Fruit fly (Drosophila melanogaster) whole organism, pupa: Measurements from ENCODE around the gene CG2533.

Experiments
- CG10348 ChIP-seq: fragments of 200-800 bp; sonication (Bioruptor generic); IDR thresholded peaks from 2 replicates; pipeline ENCODE4 v1.3.6; 2022; ENCODE audit warnings: missing biosample characterization, missing genetic modification characterization
- CG12605 ChIP-seq: fragments of 200-800 bp; sonication (Bioruptor generic); IDR thresholded peaks from 2 replicates; pipeline ENCODE4 v1.3.6; 2022; ENCODE audit warnings: missing biosample characterization, missing genetic modification characterization
- CG13204 ChIP-seq: fragments of 200-800 bp; sonication (Bioruptor generic); optimal IDR thresholded peaks from 2 replicates; lab custom pipeline; 2018; ENCODE audit warnings: missing biosample characterization, mild to moderate bottlenecking, missing genetic modification characterization, moderate library complexity
- CG14655 ChIP-seq: fragments of 200-800 bp; sonication (Bioruptor generic); optimal IDR thresholded peaks from 3 replicates; lab custom pipeline; 2017; ENCODE audit warnings: mild to moderate bottlenecking, missing biosample characterization, missing genetic modification reagents, missing genetic modification characterization
- CG15710 ChIP-seq: fragments of 200-800 bp; sonication (Bioruptor generic); optimal IDR thresholded peaks from 2 replicates; lab custom pipeline; 2018; ENCODE audit warnings: missing biosample characterization, mild to moderate bottlenecking, missing genetic modification characterization, moderate library complexity
- CG17806 ChIP-seq: fragments of 200-800 bp; sonication (Bioruptor generic); optimal IDR thresholded peaks from 2 replicates; lab custom pipeline; 2018; ENCODE audit warnings: missing biosample characterization, mild to moderate bottlenecking, missing genetic modification characterization, moderate library complexity
- CG32121 ChIP-seq: fragments of 200-800 bp; sonication (Bioruptor generic); IDR thresholded peaks from 2 replicates; pipeline ENCODE4 v1.3.6; 2022; ENCODE audit warnings: missing biosample characterization, missing genetic modification characterization
- CG34367 ChIP-seq: fragments of 200-800 bp; sonication (Bioruptor generic); optimal IDR thresholded peaks from 2 replicates; lab custom pipeline; 2018; ENCODE audit warnings: missing biosample characterization, mild to moderate bottlenecking, missing genetic modification characterization
- CG4496 ChIP-seq: fragments of 200-800 bp; sonication (Bioruptor generic); IDR thresholded peaks from 3 replicates; pipeline ENCODE4 v1.3.6; 2022; ENCODE audit warnings: missing biosample characterization, missing genetic modification characterization
- CG8159 ChIP-seq: fragments of 200-800 bp; sonication (Bioruptor generic); optimal IDR thresholded peaks from 3 replicates; lab custom pipeline; 2018; ENCODE audit warnings: missing biosample characterization, mild to moderate bottlenecking, missing genetic modification characterization, moderate library complexity
- CG8301 ChIP-seq: fragments of 200-800 bp; sonication (Bioruptor generic); optimal IDR thresholded peaks from 2 replicates; lab custom pipeline; 2018; ENCODE audit warnings: missing biosample characterization, mild to moderate bottlenecking, missing genetic modification characterization
- CG9948 ChIP-seq: fragments of 200-800 bp; sonication (Bioruptor generic); optimal IDR thresholded peaks from 2 replicates; lab custom pipeline; 2018; ENCODE audit warnings: missing biosample characterization, mild to moderate bottlenecking, missing genetic modification characterization, moderate library complexity
- D1 ChIP-seq: fragments of 200-800 bp; sonication (Bioruptor generic); optimal IDR thresholded peaks from 2 replicates; lab custom pipeline; 2018; ENCODE audit warnings: missing biosample characterization, mild to moderate bottlenecking, missing genetic modification characterization, moderate library complexity
- EcR ChIP-seq: fragments of 200-800 bp; sonication (Bioruptor generic); optimal IDR thresholded peaks from 3 replicates; lab custom pipeline; 2019; ENCODE audit warnings: missing biosample characterization, missing genetic modification characterization, mild to moderate bottlenecking, moderate library complexity, missing genetic modification reagents
- Ets98B ChIP-seq: fragments of 200-800 bp; sonication (Bioruptor generic); IDR thresholded peaks from 2 replicates; pipeline ENCODE4 v1.3.6; 2022; ENCODE audit warnings: missing biosample characterization, missing genetic modification characterization
- Pif1A ChIP-seq: fragments of 200-800 bp; sonication (Bioruptor generic); optimal IDR thresholded peaks from 3 replicates; lab custom pipeline; 2016; ENCODE audit warnings: missing biosample characterization, missing genetic modification characterization
- Pif1B ChIP-seq: fragments of 200-800 bp; sonication (Bioruptor generic); optimal IDR thresholded peaks from 3 replicates; lab custom pipeline; 2016; ENCODE audit warnings: missing biosample characterization, missing genetic modification characterization
- Snoo ChIP-seq: fragments of 200-800 bp; sonication (Bioruptor generic); optimal IDR thresholded peaks from 3 replicates; lab custom pipeline; 2017; ENCODE audit warnings: missing biosample characterization, mild to moderate bottlenecking, missing genetic modification characterization, inconsistent platforms
- fd96Ca ChIP-seq: fragments of 200-800 bp; sonication (Bioruptor generic); IDR thresholded peaks from 3 replicates; pipeline ENCODE4 v1.3.6; 2022; ENCODE audit warnings: missing biosample characterization, missing genetic modification characterization
- gl ChIP-seq: fragments of 200-800 bp; sonication (Bioruptor generic); optimal IDR thresholded peaks from 2 replicates; lab custom pipeline; 2018; ENCODE audit warnings: missing biosample characterization, mild to moderate bottlenecking, missing genetic modification characterization
- rn ChIP-seq: fragments of 200-800 bp; sonication (Bioruptor generic); IDR thresholded peaks from 2 replicates; pipeline ENCODE4 v1.3.6; 2022; ENCODE audit warnings: missing biosample characterization, missing genetic modification characterization

CG2533 gene

DNA sequence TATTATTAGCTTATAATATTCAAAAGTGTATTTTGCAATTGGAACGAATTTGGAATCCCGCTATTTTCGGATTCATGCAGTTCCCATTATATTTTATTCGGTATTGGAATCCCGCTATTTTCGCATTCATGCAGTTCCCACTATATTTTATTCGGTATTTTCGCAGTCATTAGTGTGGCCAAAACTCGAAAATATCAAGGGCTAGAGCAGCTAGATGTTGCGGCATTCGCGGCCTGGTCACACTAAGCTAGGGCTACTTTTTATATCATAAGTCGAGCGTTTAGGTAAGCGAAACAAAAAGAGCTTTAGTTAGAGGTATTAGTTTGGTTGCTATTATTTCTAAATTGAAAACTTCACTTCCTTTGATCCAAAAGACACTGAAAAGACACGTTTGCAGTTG lies 25.2 kb downstream of the CG2533 start:
- TF ChIP-seq Pif1B (no peak), CG10348 (GFP tag; lab: Robert Waterston, UW) (no peak), D1 (tag; lab: Kevin White, UChicago) (no peak), Pif1A (no peak), EcR (GFP tag; lab: Kevin White, UChicago) (no peak), CG14655 (no peak)

DNA sequence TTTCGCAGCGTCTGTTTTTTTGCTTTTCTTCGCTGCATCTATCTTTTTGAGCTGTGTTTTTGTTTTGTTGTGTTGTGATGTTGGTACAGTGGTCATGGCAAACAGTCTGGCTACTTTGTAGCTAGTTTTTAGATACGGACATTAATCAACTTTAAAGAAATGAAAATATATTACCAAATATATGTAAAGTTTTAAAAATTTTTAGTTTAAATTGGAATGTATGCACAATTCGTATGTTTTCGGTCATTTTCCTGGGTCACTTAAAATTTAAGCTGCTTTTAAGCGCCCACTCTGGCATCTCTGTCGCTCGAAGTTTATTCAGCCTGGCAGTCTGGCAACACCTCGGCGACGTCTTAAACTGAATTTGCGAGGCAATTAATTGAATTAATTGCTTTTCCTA lies 27.5 kb downstream of the CG2533 start, which contains the start of gene CG11695:
CG11695 (plus strand) TSS at position 344 of the 400 bp plus-strand sequence.
- TF ChIP-seq CG34367 (tag; lab: Kevin White, UChicago) (peak; percentile 58), CG10348 (GFP tag; lab: Robert Waterston, UW) (0 out of 2 replicates have a peak, but pooled peaks have one; percentile 23), Ets98B (peak; percentile 49), CG12605 (GFP tag; lab: Robert Waterston, UW) (peak; percentile 27; the same call in 1 of the 2 replicates), fd96Ca (peak; percentile 47; the same call in 1 of the 3 replicates), CG9948 (tag; lab: Kevin White, UChicago) (peak; percentile 51), D1 (tag; lab: Kevin White, UChicago) (no peak), EcR (GFP tag; lab: Kevin White, UChicago) (peak; percentile 2), CG8301 (tag; lab: Kevin White, UChicago) (peak; percentile 58), CG32121 (peak; percentile 41; the same call in 1 of the 2 replicates), CG13204 (GFP tag; lab: Kevin White, UChicago) (no peak), Pif1B (no peak), CG17806 (tag; lab: Kevin White, UChicago) (peak; percentile 49), gl (peak; percentile 55), CG8159 (peak; percentile 74), Pif1A (no peak), CG14655 (no peak), rn (GFP tag; lab: Robert Waterston, UW) (0 out of 2 replicates have a peak, but pooled peaks have one; percentile 9), CG4496 (GFP tag; lab: Robert Waterston, UW) (peak; percentile 77; the same call in 2 of the 3 replicates), CG15710 (tag; lab: Kevin White, UChicago) (peak; percentile 78), Snoo (tag; lab: Kevin White, UChicago) (peak; percentile 59)

DNA sequence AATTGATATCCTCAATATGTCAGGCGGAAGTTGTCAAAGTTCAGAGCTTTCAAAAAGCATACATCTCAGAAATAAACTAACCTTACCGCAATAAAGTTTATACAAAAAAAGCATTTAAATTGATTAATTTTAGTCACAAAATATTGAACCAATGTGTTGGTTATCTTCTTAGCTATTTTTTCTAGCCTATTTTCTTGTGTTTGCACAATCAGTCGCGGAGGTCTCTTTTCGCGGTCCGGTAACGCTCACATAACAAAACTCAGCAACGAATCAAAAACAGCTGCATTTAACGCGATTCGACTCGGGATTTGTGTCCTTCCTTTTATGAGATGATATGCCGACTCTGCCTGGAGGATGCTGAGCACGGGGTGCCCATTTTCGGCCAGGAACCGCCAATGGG lies 30.5 kb downstream of the CG2533 start, which contains the start of gene CG11696:
CG11696 (plus strand) TSS at position 203 of the 400 bp plus-strand sequence.
- TF ChIP-seq gl: no peak
- no peak for TF ChIP-seq Snoo (tag; lab: Kevin White, UChicago)
- no peak for TF ChIP-seq CG32121
- TF ChIP-seq CG17806 (tag; lab: Kevin White, UChicago): no peak
- TF ChIP-seq CG34367 (tag; lab: Kevin White, UChicago): no peak
- TF ChIP-seq CG9948 (tag; lab: Kevin White, UChicago): no peak
- no peak for TF ChIP-seq Pif1B
- no peak for TF ChIP-seq CG10348 (GFP tag; lab: Robert Waterston, UW)
- TF ChIP-seq fd96Ca: no peak
- no peak for TF ChIP-seq D1 (tag; lab: Kevin White, UChicago)
- no peak for TF ChIP-seq CG14655
- TF ChIP-seq CG8301 (tag; lab: Kevin White, UChicago): no peak
- no peak for TF ChIP-seq Pif1A
- TF ChIP-seq Ets98B: no peak
- TF ChIP-seq CG8159: no peak
- no peak for TF ChIP-seq rn (GFP tag; lab: Robert Waterston, UW)
- TF ChIP-seq CG15710 (tag; lab: Kevin White, UChicago): no peak
- no peak for TF ChIP-seq CG13204 (GFP tag; lab: Kevin White, UChicago)
- TF ChIP-seq CG12605 (GFP tag; lab: Robert Waterston, UW): no peak
- TF ChIP-seq EcR (GFP tag; lab: Kevin White, UChicago): no peak

DNA sequence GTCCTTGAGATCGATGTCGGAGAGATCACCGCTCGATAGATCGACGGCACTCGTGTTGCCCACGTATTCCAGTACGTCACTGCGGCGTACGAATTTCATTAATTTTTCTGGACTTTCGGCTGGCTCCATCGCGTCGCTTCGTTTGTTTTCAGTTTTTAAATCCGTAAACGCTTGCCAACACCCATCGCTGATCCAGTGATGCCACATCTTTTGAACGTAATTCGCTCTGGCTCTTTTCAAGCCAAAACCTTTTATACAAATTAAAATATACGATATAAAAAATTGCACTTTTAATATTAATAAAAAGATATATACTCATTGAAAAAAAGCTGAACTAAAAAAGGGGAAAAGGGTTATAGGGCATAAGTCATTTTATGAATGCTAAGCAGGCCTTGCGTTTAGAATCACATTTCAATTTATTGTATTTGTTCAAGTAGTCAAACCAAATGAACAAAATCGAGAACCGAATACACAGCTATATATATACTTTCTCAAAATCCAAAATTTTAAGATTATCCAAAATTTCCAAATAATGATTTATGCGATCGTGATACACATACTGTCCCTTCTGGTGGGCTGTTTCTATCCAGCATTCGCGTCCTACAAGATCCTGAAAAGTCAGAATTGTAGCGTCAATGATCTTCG lies 31.6 kb downstream of the CG2533 start, which contains the start of the genes Kmn1 and Reepl1:
Kmn1 (minus strand) TSS at position 173 of the 645 bp plus-strand sequence.
Reepl1 (plus strand) TSS at position 438 of the 645 bp plus-strand sequence.
- no peak for TF ChIP-seq rn (GFP tag; lab: Robert Waterston, UW)
- TF ChIP-seq Ets98B: no peak
- TF ChIP-seq gl: no peak
- no peak for TF ChIP-seq Pif1A

dm6 chrX:11569956-11570695 lies 33.9 kb downstream of the CG2533 start, which contains the start of the genes Polr2A and CG11699:
Gene Polr2A (minus strand): TSS chrX:11570326.
Gene CG11699 (plus strand): TSS chrX:11570621.
- TF ChIP-seq CG14655 (no peak), Snoo (tag; lab: Kevin White, UChicago) (peak; percentile 30), fd96Ca (no peak), CG34367 (tag; lab: Kevin White, UChicago) (no peak), CG13204 (GFP tag; lab: Kevin White, UChicago) (no peak), EcR (GFP tag; lab: Kevin White, UChicago) (peak; percentile 13), D1 (tag; lab: Kevin White, UChicago) (no peak), CG32121 (no peak), gl (peak; percentile 16), rn (GFP tag; lab: Robert Waterston, UW) (no peak), Ets98B (no peak), CG8301 (tag; lab: Kevin White, UChicago) (peak; percentile 28), CG15710 (tag; lab: Kevin White, UChicago) (peak; percentile 34), CG9948 (tag; lab: Kevin White, UChicago) (no peak), CG12605 (GFP tag; lab: Robert Waterston, UW) (peak; percentile 52), CG4496 (GFP tag; lab: Robert Waterston, UW) (peak; percentile 35; the same call in 1 of the 3 replicates), Pif1B (no peak), CG8159 (peak; percentile 29), Pif1A (no peak), CG10348 (GFP tag; lab: Robert Waterston, UW) (no peak), CG17806 (tag; lab: Kevin White, UChicago) (no peak)
